Worm (Caenorhabditis elegans) whole organism, L1 larva: Measurements from ENCODE around the gene Y108G3AL.2.
A peak's percentile ranks its signal among the peaks of the same experiment; 100 is the strongest.

Experiments
- C16A3.4 ChIP-seq: fragments of 150-350 bp; optimal IDR thresholded peaks from 2 replicates; lab custom pipeline; 2014; ENCODE audit warnings: missing biosample characterization, missing genetic modification characterization
- dpl-1 ChIP-seq, 3 experiments: fragments of 150-350 bp in 2 of 3; sonication (generic microtip) in 1 of 3; optimal IDR thresholded peaks; 2 replicates each; lab custom pipeline; 2014 to 2017; ENCODE audit warnings: missing biosample characterization in 3 of 3, missing genetic modification characterization in 3 of 3, missing genetic modification reagents in 3 of 3
- efl-1 ChIP-seq, 4 experiments: fragments of 150-350 bp; optimal IDR thresholded peaks in 3 of 4; peaks in 1 of 4; 1 replicate in 1 of 4; 2 replicates in 3 of 4; lab custom pipeline; 2014; ENCODE audit warnings: missing biosample characterization in 2 of 4, missing genetic modification characterization in 2 of 4, missing genetic modification reagents in 2 of 4
- jun-1 ChIP-seq: fragments of 150-350 bp; optimal IDR thresholded peaks from 2 replicates; lab custom pipeline; 2014; ENCODE audit warnings: missing biosample characterization, missing genetic modification reagents, missing genetic modification characterization
- lsy-2 ChIP-seq, 2 experiments: fragments of 150-350 bp; optimal IDR thresholded peaks; 2 replicates each; lab custom pipeline; 2014; ENCODE audit warnings: missing biosample characterization in 2 of 2, missing genetic modification characterization in 2 of 2
- mdl-1 ChIP-seq, 2 experiments: fragments of 150-350 bp; optimal IDR thresholded peaks; 2 replicates each; lab custom pipeline; 2014 to 2017; ENCODE audit warnings: missing biosample characterization in 2 of 2, missing genetic modification characterization in 2 of 2, inconsistent platforms in 1 of 2
- nhr-28 ChIP-seq: fragments of 150-350 bp; optimal IDR thresholded peaks from 2 replicates; lab custom pipeline; 2014; ENCODE audit warnings: missing biosample characterization, missing genetic modification characterization
- nhr-76 ChIP-seq: sonication (generic microtip); optimal IDR thresholded peaks from 2 replicates; lab custom pipeline; 2017; ENCODE audit warnings: missing biosample characterization, missing genetic modification characterization
- pag-3 ChIP-seq: sonication (generic microtip); optimal IDR thresholded peaks from 2 replicates; lab custom pipeline; 2017; ENCODE audit warnings: missing genetic modification characterization, mild to moderate bottlenecking, missing compliant biosample characterization, antibody characterized with exemption, borderline replicate concordance; ENCODE audit not compliant: insufficient read depth
- pax-3 ChIP-seq: fragments of 200-800 bp; sonication (Bioruptor generic); optimal IDR thresholded peaks from 2 replicates; lab custom pipeline; 2018; ENCODE audit warnings: mild to moderate bottlenecking, missing genetic modification characterization, moderate library complexity, missing compliant biosample characterization
- sup-37 ChIP-seq: fragments of 200-800 bp; sonication (Bioruptor generic); optimal IDR thresholded peaks from 2 replicates; lab custom pipeline; 2018; ENCODE audit warnings: mild to moderate bottlenecking, missing genetic modification characterization, missing compliant biosample characterization
- unc-62 ChIP-seq: fragments of 150-350 bp; optimal IDR thresholded peaks from 2 replicates; lab custom pipeline; 2014; ENCODE audit warnings: missing biosample characterization, missing genetic modification reagents, missing genetic modification characterization
- ztf-11 ChIP-seq, 2 experiments: sonication (generic microtip); optimal IDR thresholded peaks; 2 replicates each; lab custom pipeline; 2016 to 2017; ENCODE audit warnings: missing genetic modification characterization in 2 of 2, missing biosample characterization in 1 of 2, missing compliant biosample characterization in 1 of 2
- ztf-4 ChIP-seq: fragments of 150-350 bp; optimal IDR thresholded peaks from 2 replicates; lab custom pipeline; 2014; ENCODE audit warnings: missing biosample characterization, missing genetic modification characterization

- no peak for TF ChIP-seq C16A3.4
- no peak for TF ChIP-seq unc-62
- no peak for TF ChIP-seq pag-3
- TF ChIP-seq nhr-28 (tag; lab: Kevin White, UChicago) = no peak
- TF ChIP-seq ztf-11 (tag; optimal IDR thresholded peaks at IDR 0.05; lab: Kevin White, UChicago) = no peak
- no peak for TF ChIP-seq lsy-2 (tag; optimal IDR thresholded peaks at IDR 0.05; lab: Kevin White, UChicago)
- TF ChIP-seq jun-1 (tag; lab: Kevin White, UChicago) = no peak
- no peak for TF ChIP-seq nhr-76 (tag; lab: Kevin White, UChicago)
- TF ChIP-seq pax-3 (tag; lab: Kevin White, UChicago) = no peak
- no peak for TF ChIP-seq ztf-4 (tag; lab: Kevin White, UChicago)
- no peak for TF ChIP-seq mdl-1 (tag; optimal IDR thresholded peaks at IDR 0.05; lab: Kevin White, UChicago)
- TF ChIP-seq dpl-1 (GFP tag; optimal IDR thresholded peaks at IDR 0.05; lab: Kevin White, UChicago) = no peak
- no peak for TF ChIP-seq sup-37
- no peak for TF ChIP-seq efl-1 (optimal IDR thresholded peaks at IDR 0.05; lab: Kevin White, UChicago)
- peak in 1 of 2 experiments; percentile 52 for TF ChIP-seq efl-1 (GFP tag; optimal IDR thresholded peaks at IDR 0.05 in 1 of 2; lab: Kevin White, UChicago)
These were observed 22.6 kb downstream of the Y108G3AL.2 start for ce11 chrV:189436-189835.
